Fruit fly (Drosophila melanogaster) whole organism, embryonic: ENCODE results near the gene CG3632.

ENCODE experiments used
- ATbp ChIP-seq: fragments of 200-800 bp; sonication (Bioruptor generic); optimal IDR thresholded peaks from 2 replicates; lab custom pipeline; 2017; ENCODE audit warnings: missing biosample characterization, mild to moderate bottlenecking, missing genetic modification characterization, missing genetic modification reagents
- Aef1 ChIP-seq: fragments of 200-800 bp; sonication (Bioruptor generic); IDR thresholded peaks from 3 replicates; pipeline ENCODE4 v1.3.6; 2022; ENCODE audit warnings: missing biosample characterization, missing genetic modification characterization
- Blimp-1 ChIP-seq: fragments of 200-800 bp; sonication (Bioruptor generic); optimal IDR thresholded peaks from 3 replicates; lab custom pipeline; 2018; ENCODE audit warnings: missing biosample characterization, missing genetic modification characterization, mild to moderate bottlenecking, moderate library complexity, missing genetic modification reagents
- BtbVII ChIP-seq: fragments of 200-800 bp; sonication (Bioruptor generic); optimal IDR thresholded peaks from 3 replicates; lab custom pipeline; 2017; ENCODE audit warnings: missing biosample characterization, mild to moderate bottlenecking, missing genetic modification characterization
- CG10543 ChIP-seq: fragments of 200-800 bp; sonication (Bioruptor generic); optimal IDR thresholded peaks from 3 replicates; lab custom pipeline; 2017; ENCODE audit warnings: missing biosample characterization, mild to moderate bottlenecking, missing genetic modification characterization, moderate library complexity
- CG10959 ChIP-seq: fragments of 200-800 bp; sonication (Bioruptor generic); IDR thresholded peaks from 2 replicates; pipeline ENCODE4 v1.3.6; 2022; ENCODE audit warnings: missing biosample characterization, missing genetic modification characterization
- CG11398 ChIP-seq: fragments of 200-800 bp; sonication (Bioruptor generic); optimal IDR thresholded peaks from 2 replicates; lab custom pipeline; 2016; ENCODE audit warnings: missing biosample characterization, missing genetic modification characterization
- CG14050 ChIP-seq: fragments of 200-800 bp; sonication (Bioruptor generic); IDR thresholded peaks from 3 replicates; pipeline ENCODE4 v1.3.6; 2022; ENCODE audit warnings: missing biosample characterization, missing genetic modification characterization
- CG1647 ChIP-seq: fragments of 200-800 bp; sonication (Bioruptor generic); optimal IDR thresholded peaks from 3 replicates; lab custom pipeline; 2016; ENCODE audit warnings: missing biosample characterization, missing genetic modification characterization
- CG18011 ChIP-seq: fragments of 200-800 bp; sonication (Bioruptor generic); optimal IDR thresholded peaks from 2 replicates; lab custom pipeline; 2017; ENCODE audit warnings: missing biosample characterization, missing genetic modification characterization, mild to moderate bottlenecking, moderate library complexity, missing genotype
- CG2199 ChIP-seq: fragments of 200-800 bp; sonication (Bioruptor generic); IDR thresholded peaks from 3 replicates; pipeline ENCODE4 v1.3.6; 2022; ENCODE audit warnings: missing biosample characterization, missing genetic modification characterization
- CG2202 ChIP-seq: fragments of 200-800 bp; sonication (Bioruptor generic); optimal IDR thresholded peaks from 2 replicates; lab custom pipeline; 2018; ENCODE audit warnings: missing biosample characterization, mild to moderate bottlenecking, missing genetic modification characterization
- CG2875 ChIP-seq: fragments of 200-800 bp; sonication (Bioruptor generic); optimal IDR thresholded peaks from 2 replicates; lab custom pipeline; 2017; ENCODE audit warnings: missing biosample characterization, mild to moderate bottlenecking, missing genetic modification characterization, missing genetic modification reagents
- CG32532 ChIP-seq: fragments of 200-800 bp; sonication (Bioruptor generic); IDR thresholded peaks from 2 replicates; pipeline ENCODE4 v1.3.6; 2022; ENCODE audit warnings: missing biosample characterization, missing genetic modification characterization
- CG3726 ChIP-seq: fragments of 200-800 bp; sonication (Bioruptor generic); IDR thresholded peaks from 3 replicates; pipeline ENCODE4, ENCODE4 v1.3.6; 2022; ENCODE audit warnings: missing biosample characterization, missing genetic modification characterization
- CG42726 ChIP-seq: fragments of 200-800 bp; sonication (Bioruptor generic); IDR thresholded peaks from 2 replicates; pipeline ENCODE4 v1.3.6; 2022; ENCODE audit warnings: missing biosample characterization, missing genetic modification characterization; ENCODE audit not compliant: partially characterized antibody
- CG4360 ChIP-seq: fragments of 200-800 bp; sonication (Bioruptor generic); IDR thresholded peaks from 2 replicates; pipeline ENCODE4 v1.3.6; 2022; ENCODE audit warnings: missing biosample characterization, missing genetic modification characterization
- CG43689 ChIP-seq: fragments of 200-800 bp; sonication (Bioruptor generic); IDR thresholded peaks from 2 replicates; pipeline ENCODE4 v1.3.6; 2022; ENCODE audit warnings: missing biosample characterization, missing genetic modification characterization
- CG6765 ChIP-seq: fragments of 200-800 bp; sonication (Bioruptor generic); optimal IDR thresholded peaks from 3 replicates; lab custom pipeline; 2017; ENCODE audit warnings: missing biosample characterization, mild to moderate bottlenecking, missing genetic modification characterization
- CG7839 ChIP-seq: fragments of 200-800 bp; sonication (Bioruptor generic); optimal IDR thresholded peaks from 3 replicates; lab custom pipeline; 2018; ENCODE audit warnings: missing biosample characterization, mild to moderate bottlenecking, missing genetic modification characterization, moderate library complexity
- CG7987 ChIP-seq: fragments of 200-800 bp; sonication (Bioruptor generic); optimal IDR thresholded peaks from 2 replicates; lab custom pipeline; 2018; ENCODE audit warnings: missing biosample characterization, mild to moderate bottlenecking, missing genetic modification characterization, moderate library complexity
- CG8924 ChIP-seq: fragments of 200-800 bp; optimal IDR thresholded peaks from 3 replicates; lab custom pipeline; 2019; ENCODE audit warnings: missing biosample characterization, mild to moderate bottlenecking, missing genetic modification characterization, moderate library complexity
- CG8944 ChIP-seq: fragments of 200-800 bp; sonication (Bioruptor generic); optimal IDR thresholded peaks from 3 replicates; lab custom pipeline; 2016; ENCODE audit warnings: missing biosample characterization, missing genetic modification characterization
- CHES-1-like ChIP-seq: fragments of 200-800 bp; sonication (Bioruptor generic); optimal IDR thresholded peaks from 2 replicates; lab custom pipeline; 2016; ENCODE audit warnings: missing biosample characterization, missing genetic modification characterization
- Deaf1 ChIP-seq: fragments of 200-800 bp; optimal IDR thresholded peaks from 3 replicates; lab custom pipeline; 2019; ENCODE audit warnings: missing biosample characterization, mild to moderate bottlenecking, missing genetic modification characterization, moderate library complexity
- Dek ChIP-seq: fragments of 200-800 bp; sonication (Bioruptor generic); optimal IDR thresholded peaks from 3 replicates; lab custom pipeline; 2019; ENCODE audit warnings: missing biosample characterization, mild to moderate bottlenecking, missing genetic modification characterization, moderate library complexity
- Gug ChIP-seq: fragments of 200-800 bp; sonication (Bioruptor generic); IDR thresholded peaks from 4 replicates; pipeline ENCODE4 v1.3.6; 2022; ENCODE audit warnings: missing biosample characterization, missing genetic modification characterization
- Kr ChIP-seq: fragments of 200-800 bp; sonication (Bioruptor generic); optimal IDR thresholded peaks from 2 replicates; lab custom pipeline; 2017; ENCODE audit warnings: missing biosample characterization, mild to moderate bottlenecking, missing genetic modification characterization
- Max ChIP-seq: fragments of 200-800 bp; sonication (Bioruptor generic); optimal IDR thresholded peaks from 2 replicates; lab custom pipeline; 2016; ENCODE audit warnings: missing biosample characterization, mild to moderate bottlenecking, missing genetic modification characterization
- Meics ChIP-seq: fragments of 200-800 bp; sonication (Bioruptor generic); optimal IDR thresholded peaks from 2 replicates; lab custom pipeline; 2017; ENCODE audit warnings: missing biosample characterization, mild to moderate bottlenecking, missing genetic modification characterization
- NC2α ChIP-seq: fragments of 200-800 bp; sonication (Bioruptor generic); optimal IDR thresholded peaks from 2 replicates; lab custom pipeline; 2016; ENCODE audit warnings: missing biosample characterization, missing genetic modification characterization
- Nf-YB ChIP-seq: fragments of 200-800 bp; sonication (Bioruptor generic); optimal IDR thresholded peaks from 3 replicates; lab custom pipeline; 2019; ENCODE audit warnings: missing biosample characterization, mild to moderate bottlenecking, missing genetic modification characterization, moderate library complexity
- Sox102F ChIP-seq: fragments of 200-800 bp; sonication (Bioruptor generic); optimal IDR thresholded peaks from 2 replicates; lab custom pipeline; 2018; ENCODE audit warnings: missing biosample characterization, mild to moderate bottlenecking, missing genetic modification characterization, moderate library complexity
- Sry-δ ChIP-seq: fragments of 200-800 bp; sonication (Bioruptor generic); optimal IDR thresholded peaks from 2 replicates; lab custom pipeline; 2016; ENCODE audit warnings: missing biosample characterization, missing genetic modification characterization
- Usf ChIP-seq: fragments of 200-800 bp; sonication (Bioruptor generic); optimal IDR thresholded peaks from 2 replicates; lab custom pipeline; 2017; ENCODE audit warnings: missing genotype, missing biosample characterization, missing genetic modification characterization
- bcd ChIP-seq: fragments of 200-800 bp; sonication (Bioruptor generic); optimal IDR thresholded peaks from 2 replicates; lab custom pipeline; 2017; ENCODE audit warnings: missing biosample characterization, mild to moderate bottlenecking, missing genetic modification characterization
- chm ChIP-seq: fragments of 200-800 bp; sonication (Bioruptor generic); IDR thresholded peaks from 2 replicates; pipeline ENCODE4 v1.3.6; 2022; ENCODE audit warnings: missing biosample characterization, missing genetic modification characterization
- ems ChIP-seq: fragments of 200-800 bp; sonication (Bioruptor generic); optimal IDR thresholded peaks from 3 replicates; lab custom pipeline; 2016; ENCODE audit warnings: missing biosample characterization, missing genetic modification characterization
- esg ChIP-seq: fragments of 200-800 bp; sonication (Bioruptor generic); conservative IDR thresholded peaks from 2 replicates; pipeline ENCODE4 v1.3.6; 2022; ENCODE audit warnings: missing biosample characterization, missing genetic modification characterization
- gce ChIP-seq: fragments of 200-800 bp; sonication (Bioruptor generic); IDR thresholded peaks from 3 replicates; pipeline ENCODE4 v1.3.6; 2022; ENCODE audit warnings: missing biosample characterization, missing genetic modification characterization
- hbn ChIP-seq: fragments of 200-800 bp; sonication (Bioruptor generic); IDR thresholded peaks from 2 replicates; pipeline ENCODE4 v1.3.6; 2022; ENCODE audit warnings: missing biosample characterization, missing genetic modification characterization; ENCODE audit not compliant: partially characterized antibody
- insv ChIP-seq, 2 experiments: fragments of 200-800 bp; sonication (Bioruptor generic); optimal IDR thresholded peaks; 3 replicates each; lab custom pipeline; 2016 to 2018; ENCODE audit warnings: missing biosample characterization in 2 of 2, missing genetic modification characterization in 2 of 2
- inv ChIP-seq: fragments of 200-800 bp; sonication (Bioruptor generic); IDR thresholded peaks from 2 replicates; pipeline ENCODE4 v1.3.6; 2022; ENCODE audit warnings: missing biosample characterization, missing genetic modification characterization; ENCODE audit not compliant: partially characterized antibody
- lilli ChIP-seq: fragments of 200-800 bp; sonication (Bioruptor generic); optimal IDR thresholded peaks from 3 replicates; lab custom pipeline; 2016; ENCODE audit warnings: missing biosample characterization, missing genetic modification characterization
- org-1 ChIP-seq: fragments of 200-800 bp; sonication (Bioruptor generic); optimal IDR thresholded peaks from 2 replicates; lab custom pipeline; 2017; ENCODE audit warnings: missing biosample characterization, missing genetic modification characterization
- otp ChIP-seq: fragments of 200-800 bp; sonication (Bioruptor generic); IDR thresholded peaks from 3 replicates; pipeline ENCODE4, ENCODE4 v1.3.6; 2022; ENCODE audit warnings: missing biosample characterization, missing genetic modification characterization
- sc ChIP-seq, 3 experiments: fragments of >200 bp in 2 of 3; fragments of 200-800 bp in 1 of 3; sonication (Bioruptor generic) in 1 of 3; optimal IDR thresholded peaks; 2 replicates in 2 of 3; 3 replicates in 1 of 3; lab custom pipeline; 2017; ENCODE audit warnings: mild to moderate bottlenecking in 1 of 3, missing biosample characterization in 1 of 3, missing genetic modification characterization in 1 of 3, missing genetic modification reagents in 1 of 3
- unpg ChIP-seq: fragments of 200-800 bp; sonication (Bioruptor generic); optimal IDR thresholded peaks from 3 replicates; lab custom pipeline; 2018; ENCODE audit warnings: missing biosample characterization, mild to moderate bottlenecking, missing genetic modification characterization, moderate library complexity
- zen2 ChIP-seq: fragments of 200-800 bp; sonication (Bioruptor generic); IDR thresholded peaks from 3 replicates; pipeline ENCODE4 v1.3.6; 2022; ENCODE audit warnings: missing biosample characterization, missing genetic modification characterization; ENCODE audit not compliant: partially characterized antibody

The CG3632 gene

DNA sequence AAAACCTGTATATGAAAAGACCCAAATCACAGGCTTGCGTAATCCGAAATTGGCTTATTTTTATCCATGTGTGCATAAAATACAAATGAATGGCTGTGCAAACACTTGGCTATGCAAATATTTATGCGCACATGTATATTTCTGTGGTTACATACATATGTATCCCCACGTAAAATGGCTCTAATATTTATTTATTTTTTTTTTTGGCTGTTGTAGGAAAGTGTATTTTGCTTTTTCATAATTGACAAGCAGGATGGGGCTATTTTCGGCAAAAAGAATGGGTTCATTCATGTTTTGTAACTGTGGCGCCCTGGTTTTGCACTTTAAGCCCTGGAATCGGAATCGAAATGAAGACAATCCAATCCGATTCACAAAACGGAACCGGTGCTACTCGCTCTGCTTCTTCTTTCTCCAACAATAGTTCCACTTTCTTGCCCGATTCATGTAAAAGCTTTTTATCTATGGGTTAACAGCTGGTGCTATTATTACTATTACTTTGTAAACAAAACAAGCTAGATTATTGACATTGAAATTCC, 38.7 kb downstream of the CG3632 start (continued):
- TF ChIP-seq Usf (GFP tag; lab: Kevin White, UChicago) (peak; percentile 17), Dek (tag; lab: Kevin White, UChicago) (peak; percentile 72), CG2202 (tag; lab: Kevin White, UChicago) (peak; percentile 17), CG43689 (GFP tag; lab: Robert Waterston, UW) (no peak), CG3726 (GFP tag; lab: Robert Waterston, UW) (no peak; the same call in 2 of the 3 replicates), Nf-YB (GFP tag; lab: Kevin White, UChicago) (peak; percentile 59), ATbp (GFP tag; lab: Kevin White, UChicago) (peak; percentile 29), Sry-δ (GFP tag; lab: Kevin White, UChicago) (peak; percentile 44), lilli (peak; percentile 87), NC2α (GFP tag; lab: Kevin White, UChicago) (no peak), CG32532 (peak; percentile 87), Deaf1 (tag; lab: Kevin White, UChicago) (no peak), Meics (GFP tag; lab: Kevin White, UChicago) (peak; percentile 78), insv (GFP tag; optimal IDR thresholded peaks at IDR 0.05; lab: Kevin White, UChicago) (peak in 1 of 2 experiments; percentile 75), Aef1 (GFP tag; lab: Robert Waterston, UW) (peak; percentile 78), CG42726 (GFP tag; lab: Robert Waterston, UW) (no peak), Max (GFP tag; lab: Kevin White, UChicago) (peak; percentile 60), CHES-1-like (GFP tag; lab: Kevin White, UChicago) (peak; percentile 73), chm (peak; percentile 70; the same call in 1 of the 2 replicates), BtbVII (peak; percentile 50), zen2 (GFP tag; lab: Robert Waterston, UW) (no peak), hbn (no peak), ems (peak; percentile 71), CG8924 (tag; lab: Kevin White, UChicago) (peak; percentile 8), unpg (peak; percentile 70), CG10959 (GFP tag; lab: Robert Waterston, UW) (peak; percentile 58; the same call in 1 of the 2 replicates), CG8944 (GFP tag; lab: Kevin White, UChicago) (peak; percentile 42), CG10543 (GFP tag; lab: Kevin White, UChicago) (peak; percentile 79), otp (peak; percentile 78; the same call in 2 of the 3 replicates), Gug (GFP tag; lab: Robert Waterston, UW) (peak; percentile 83), CG4360 (GFP tag; lab: Robert Waterston, UW) (0 out of 2 replicates have a peak, but pooled peaks have one; percentile 38), CG6765 (peak; percentile 74), CG7987 (peak; percentile 38), CG2199 (no peak), Kr (GFP tag; lab: Kevin White, UChicago) (no peak), bcd (peak; percentile 75), sc (optimal IDR thresholded peaks at IDR 0.05; lab: Kevin White, UChicago) (no peak), sc (GFP tag; optimal IDR thresholded peaks at IDR 0.05; lab: Kevin White, UChicago) (no peak), CG14050 (GFP tag; lab: Robert Waterston, UW) (peak; percentile 55; the same call in 2 of the 3 replicates), gce (GFP tag; lab: Robert Waterston, UW) (peak; percentile 61; the same call in 2 of the 3 replicates), CG1647 (peak; percentile 65), CG18011 (GFP tag; lab: Kevin White, UChicago) (peak; percentile 63), Sox102F (GFP tag; lab: Kevin White, UChicago) (peak; percentile 77), CG11398 (peak; percentile 53), esg (GFP tag; lab: Robert Waterston, UW) (peak; percentile 71), CG2875 (peak; percentile 59), CG7839 (tag; lab: Kevin White, UChicago) (peak; percentile 74), Blimp-1 (peak; percentile 55), inv (GFP tag; lab: Robert Waterston, UW) (no peak), org-1 (GFP tag; lab: Kevin White, UChicago) (peak; percentile 54)
